Fruit fly (Drosophila melanogaster): ENCODE measurements around the gene Eig71Eg.

DNA sequence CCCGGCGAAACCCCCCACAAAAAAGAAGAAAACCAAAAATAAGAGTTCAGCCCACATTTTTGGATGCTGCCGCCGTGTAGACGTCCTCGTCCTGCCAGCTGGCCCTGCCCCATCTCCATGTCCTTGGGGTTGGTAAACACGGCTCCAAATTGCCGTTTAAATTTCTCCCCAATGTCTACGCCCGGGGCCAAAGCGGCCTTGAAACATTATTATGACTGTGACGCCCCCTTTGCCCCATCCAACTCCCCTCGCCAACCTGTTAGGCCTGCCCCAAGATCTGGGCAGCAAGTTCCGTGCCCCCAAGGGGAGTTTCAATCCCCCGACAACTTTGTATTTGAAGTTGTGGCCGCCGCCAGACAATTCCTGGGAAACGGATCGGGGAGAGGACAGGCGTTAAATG lies 40.5 kb upstream of the Eig71Eg start:
- TF ChIP-seq usp (GFP tag; optimal IDR thresholded peaks at IDR 0.05) (no peak), pan (optimal IDR thresholded peaks at IDR 0.05) (no peak), EcR (GFP tag; optimal IDR thresholded peaks at IDR 0.05) (no peak), psq (optimal IDR thresholded peaks at IDR 0.05) (no peak)

All from whole organism.